Worm (Caenorhabditis elegans): ENCODE results near the gene hacd-1.

DNA sequence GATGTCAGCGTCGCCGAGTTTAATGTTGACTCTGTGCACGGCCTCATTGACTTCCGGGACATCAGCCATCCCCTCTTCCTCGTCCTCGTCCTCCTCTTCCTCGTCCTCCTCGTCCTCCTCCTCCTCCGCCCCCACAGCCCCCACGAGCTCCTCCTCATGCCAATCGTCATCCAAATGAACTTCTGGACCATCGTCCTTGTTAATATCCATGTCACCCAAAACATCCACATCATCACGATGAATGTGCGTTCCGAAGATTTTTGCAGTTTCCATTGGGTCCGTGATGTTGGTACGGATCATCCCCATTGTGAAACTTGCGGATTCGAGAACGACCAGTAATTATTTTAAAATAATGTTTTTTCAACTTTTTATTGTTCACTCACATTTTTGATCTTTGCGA is 25.8 kb upstream of the hacd-1 start:
- TF ChIP-seq nhr-25 (tag; optimal IDR thresholded peaks at IDR 0.05) (no peak), elt-3 (tag; optimal IDR thresholded peaks at IDR 0.05) (no peak), zag-1 (tag; optimal IDR thresholded peaks at IDR 0.05) (no peak), unc-62 (GFP tag; optimal IDR thresholded peaks at IDR 0.05) (no peak)

Data from whole organism, L2 larva.